Worm (Caenorhabditis elegans): ENCODE results near the gene Y49F6C.8.

- TF ChIP-seq scrt-1 (GFP tag; IDR thresholded peaks at IDR 0.05) (no peak), tbx-11 (GFP tag; IDR thresholded peaks at IDR 0.05) (no peak), sea-1 (GFP tag; conservative IDR thresholded peaks at IDR 0.05) (no peak), pes-1 (GFP tag; IDR thresholded peaks at IDR 0.05) (no peak), tra-4 (tag; optimal IDR thresholded peaks at IDR 0.05) (no peak), F13C5.2 (tag; optimal IDR thresholded peaks at IDR 0.05) (no peak), hmg-4 (GFP tag; optimal IDR thresholded peaks at IDR 0.05) (no peak), ama-1 (optimal IDR thresholded peaks at IDR 0.05) (no peak)
Observed at ce11 chrII:3387503-3387902, 17.6 kb upstream of the Y49F6C.8 start, which contains the start of gene T06D4.6.
